Fruit fly (Drosophila melanogaster) whole organism: ENCODE measurements around the gene Mlc2.

Experiments
- CG8478 ChIP-seq: fragments of >200 bp; optimal IDR thresholded peaks from 2 replicates; lab custom pipeline; 2018; ENCODE audit warnings: inconsistent platforms
- Dll ChIP-seq: fragments of >200 bp; optimal IDR thresholded peaks from 2 replicates; lab custom pipeline; 2017
- EcR ChIP-seq, 2 experiments: fragments of >200 bp; optimal IDR thresholded peaks; 2 replicates each; lab custom pipeline; 2017; ENCODE audit warnings: missing biosample characterization in 2 of 2, missing genetic modification characterization in 2 of 2, missing genetic modification reagents in 2 of 2
- pan ChIP-seq: fragments of >200 bp; optimal IDR thresholded peaks from 2 replicates; lab custom pipeline; 2017
- psq ChIP-seq: fragments of >200 bp; optimal IDR thresholded peaks from 2 replicates; lab custom pipeline; 2017
- usp ChIP-seq: fragments of >200 bp; optimal IDR thresholded peaks from 2 replicates; lab custom pipeline; 2017; ENCODE audit warnings: missing biosample characterization, missing genetic modification characterization, mixed read lengths

dm6 chr3R:30183872-30184271, 9.5 kb upstream of the Mlc2 start:
- TF ChIP-seq CG8478 (lab: Kevin White, UChicago) (no peak), pan (lab: Kevin White, UChicago) (no peak), usp (no peak), Dll (no peak), psq (lab: Kevin White, UChicago) (no peak), EcR (GFP tag; optimal IDR thresholded peaks at IDR 0.05; lab: Kevin White, UChicago) (no peak)
